Worm (Caenorhabditis elegans) whole organism, L2 larva: ENCODE results near the gene hmgr-1.

Source experiments
- C34F6.9 ChIP-seq: fragments of 150-350 bp; optimal IDR thresholded peaks from 2 replicates; lab custom pipeline; 2014; ENCODE audit warnings: missing biosample characterization, missing genetic modification characterization
- F13H6.1 ChIP-seq: sonication (generic microtip); optimal IDR thresholded peaks from 2 replicates; lab custom pipeline; 2016; ENCODE audit warnings: missing genetic modification characterization, missing compliant biosample characterization
- R02D3.7 ChIP-seq: fragments of 150-350 bp; optimal IDR thresholded peaks from 2 replicates; lab custom pipeline; 2014; ENCODE audit warnings: missing biosample characterization, missing genetic modification characterization
- alr-1 ChIP-seq: fragments of 150-350 bp; optimal IDR thresholded peaks from 2 replicates; lab custom pipeline; 2014; ENCODE audit warnings: missing biosample characterization, missing genetic modification characterization
- aly-2 ChIP-seq: fragments of 150-350 bp; optimal IDR thresholded peaks from 2 replicates; lab custom pipeline; 2014; ENCODE audit warnings: missing biosample characterization, missing genetic modification characterization
- ama-1 ChIP-seq: fragments of 150-350 bp; optimal IDR thresholded peaks from 2 replicates; lab custom pipeline; 2018; ENCODE audit warnings: inconsistent platforms
- blmp-1 ChIP-seq: sonication (generic microtip); optimal IDR thresholded peaks from 2 replicates; lab custom pipeline; 2017; ENCODE audit warnings: missing genetic modification characterization, mild to moderate bottlenecking, missing compliant biosample characterization, antibody characterized with exemption, moderate library complexity; ENCODE audit not compliant: insufficient read depth
- ceh-82 ChIP-seq: fragments of 150-350 bp; optimal IDR thresholded peaks from 2 replicates; lab custom pipeline; 2014; ENCODE audit warnings: missing biosample characterization, missing genetic modification characterization
- crh-2 ChIP-seq: sonication (generic microtip); optimal IDR thresholded peaks from 2 replicates; lab custom pipeline; 2017; ENCODE audit warnings: missing biosample characterization, missing genetic modification characterization
- egl-27 ChIP-seq: sonication (generic microtip); optimal IDR thresholded peaks from 3 replicates; lab custom pipeline; 2017; ENCODE audit warnings: missing biosample characterization, missing genetic modification reagents, missing genetic modification characterization
- elt-3 ChIP-seq: sonication (generic microtip); optimal IDR thresholded peaks from 2 replicates; lab custom pipeline; 2017; ENCODE audit warnings: missing biosample characterization, missing genetic modification characterization
- fos-1 ChIP-seq: fragments of 150-350 bp; optimal IDR thresholded peaks from 2 replicates; lab custom pipeline; 2014; ENCODE audit warnings: missing biosample characterization, missing genetic modification characterization
- lin-13 ChIP-seq: fragments of 150-350 bp; optimal IDR thresholded peaks from 2 replicates; lab custom pipeline; 2014; ENCODE audit warnings: missing biosample characterization, missing genetic modification reagents, missing genetic modification characterization
- lin-39 ChIP-seq: fragments of 150-350 bp; optimal IDR thresholded peaks from 2 replicates; lab custom pipeline; 2014; ENCODE audit warnings: missing biosample characterization, missing genetic modification reagents, missing genetic modification characterization
- lsy-2 ChIP-seq, 2 experiments: fragments of 150-350 bp in 1 of 2; sonication (generic microtip) in 1 of 2; optimal IDR thresholded peaks; 2 replicates each; lab custom pipeline; 2014 to 2017; ENCODE audit warnings: missing biosample characterization in 2 of 2, missing genetic modification characterization in 2 of 2
- nhr-11 ChIP-seq: fragments of 150-350 bp; optimal IDR thresholded peaks from 2 replicates; lab custom pipeline; 2014; ENCODE audit warnings: missing biosample characterization, missing genetic modification characterization
- nhr-12 ChIP-seq: fragments of 150-350 bp; optimal IDR thresholded peaks from 2 replicates; lab custom pipeline; 2014; ENCODE audit warnings: missing biosample characterization, missing genetic modification characterization
- nhr-129 ChIP-seq: fragments of 150-350 bp; optimal IDR thresholded peaks from 2 replicates; lab custom pipeline; 2014; ENCODE audit warnings: missing biosample characterization, missing genetic modification characterization
- nhr-21 ChIP-seq: fragments of 150-350 bp; optimal IDR thresholded peaks from 2 replicates; lab custom pipeline; 2014; ENCODE audit warnings: missing biosample characterization, missing genetic modification characterization
- nhr-23 ChIP-seq: fragments of 150-350 bp; optimal IDR thresholded peaks from 2 replicates; lab custom pipeline; 2014; ENCODE audit warnings: missing biosample characterization, missing genetic modification reagents, missing genetic modification characterization
- nhr-237 ChIP-seq: fragments of 150-350 bp; optimal IDR thresholded peaks from 2 replicates; lab custom pipeline; 2014; ENCODE audit warnings: missing biosample characterization, missing genetic modification characterization
- nhr-25 ChIP-seq: fragments of 150-350 bp; sonication (generic microtip); optimal IDR thresholded peaks from 3 replicates; lab custom pipeline; 2014; ENCODE audit warnings: missing biosample characterization, missing genetic modification characterization
- nhr-6 ChIP-seq: fragments of 150-350 bp; optimal IDR thresholded peaks from 2 replicates; lab custom pipeline; 2014; ENCODE audit warnings: missing biosample characterization, missing genetic modification characterization
- peb-1 ChIP-seq: fragments of 150-350 bp; optimal IDR thresholded peaks from 2 replicates; lab custom pipeline; 2014; ENCODE audit warnings: missing biosample characterization, missing genetic modification characterization
- sem-4 ChIP-seq: fragments of 150-350 bp; optimal IDR thresholded peaks from 2 replicates; lab custom pipeline; 2014; ENCODE audit warnings: missing biosample characterization, missing genetic modification reagents, missing genetic modification characterization
- skn-1 ChIP-seq: sonication (generic microtip); optimal IDR thresholded peaks from 2 replicates; lab custom pipeline; 2017; ENCODE audit warnings: missing biosample characterization, missing genetic modification characterization
- sma-9 ChIP-seq, 2 experiments: fragments of 150-350 bp in 1 of 2; sonication (generic microtip) in 1 of 2; optimal IDR thresholded peaks; 2 replicates each; lab custom pipeline; 2014 to 2016; ENCODE audit warnings: missing genetic modification characterization in 2 of 2, mild to moderate bottlenecking in 1 of 2, missing biosample characterization in 1 of 2, missing compliant biosample characterization in 1 of 2, missing genetic modification reagents in 1 of 2, moderate library complexity in 1 of 2
- unc-39 ChIP-seq: fragments of 150-350 bp; optimal IDR thresholded peaks from 2 replicates; lab custom pipeline; 2014; ENCODE audit warnings: missing biosample characterization, missing genetic modification characterization
- unc-55 ChIP-seq: fragments of 150-350 bp; sonication (generic microtip); optimal IDR thresholded peaks from 3 replicates; lab custom pipeline; 2014; ENCODE audit warnings: missing biosample characterization, missing genetic modification reagents, missing genetic modification characterization
- unc-62 ChIP-seq: fragments of 150-350 bp; optimal IDR thresholded peaks from 2 replicates; lab custom pipeline; 2014; ENCODE audit warnings: missing biosample characterization, missing genetic modification reagents, missing genetic modification characterization
- zag-1 ChIP-seq: fragments of 150-350 bp; optimal IDR thresholded peaks from 2 replicates; lab custom pipeline; 2014; ENCODE audit warnings: missing biosample characterization, missing genetic modification characterization
- ztf-1 ChIP-seq: fragments of 200-800 bp; sonication (Bioruptor generic); conservative IDR thresholded peaks from 2 replicates; pipeline ENCODE4 v1.3.6; 2022; ENCODE audit warnings: missing genetic modification characterization, missing compliant biosample characterization
- ztf-4 ChIP-seq: fragments of 150-350 bp; optimal IDR thresholded peaks from 2 replicates; lab custom pipeline; 2014; ENCODE audit warnings: missing biosample characterization, missing genetic modification characterization

Gene hmgr-1

ce11 chrIII:7339138-7339537 lies 20.2 kb upstream of the hmgr-1 start:
- no peak for TF ChIP-seq alr-1
- TF ChIP-seq unc-39: no peak
- no peak for TF ChIP-seq nhr-25 (tag; lab: Kevin White, UChicago)
- TF ChIP-seq sem-4 (tag; lab: Kevin White, UChicago): no peak
- no peak for TF ChIP-seq R02D3.7 (tag; lab: Kevin White, UChicago)
- no peak for TF ChIP-seq blmp-1 (tag; lab: Kevin White, UChicago)
- TF ChIP-seq unc-55 (GFP tag; lab: Kevin White, UChicago): no peak
- no peak for TF ChIP-seq nhr-129 (tag; lab: Kevin White, UChicago)
- no peak for TF ChIP-seq fos-1
- TF ChIP-seq ztf-1 (GFP tag; lab: Robert Waterston, UW): no peak
- TF ChIP-seq F13H6.1: no peak
- TF ChIP-seq lin-13: no peak
- TF ChIP-seq aly-2 (tag; lab: Kevin White, UChicago): no peak
- no peak for TF ChIP-seq lsy-2 (tag; optimal IDR thresholded peaks at IDR 0.05; lab: Kevin White, UChicago)
- no peak for TF ChIP-seq crh-2 (tag; lab: Kevin White, UChicago)
- TF ChIP-seq nhr-6 (tag; lab: Kevin White, UChicago): no peak
- no peak for TF ChIP-seq ceh-82 (tag; lab: Kevin White, UChicago)

- TF ChIP-seq unc-62 (GFP tag; lab: Kevin White, UChicago) (no peak), ama-1 (lab: Kevin White, UChicago) (no peak), blmp-1 (tag; lab: Kevin White, UChicago) (no peak), crh-2 (tag; lab: Kevin White, UChicago) (no peak), peb-1 (no peak), ztf-1 (GFP tag; lab: Robert Waterston, UW) (no peak), ztf-4 (tag; lab: Kevin White, UChicago) (no peak), nhr-11 (tag; lab: Kevin White, UChicago) (no peak)
- TF ChIP-seq, all 48 proteins: peak for 0
Observed at ce11 chrIII:7343389-7343788, 15.9 kb upstream of the hmgr-1 start, which contains the start of gene F08F8.6. Gene F08F8.6, plus strand, starts transcription at chrIII:7343689.

- TF ChIP-seq nhr-12 (tag; lab: Kevin White, UChicago): no peak
- no peak for TF ChIP-seq lsy-2 (tag; optimal IDR thresholded peaks at IDR 0.05; lab: Kevin White, UChicago)
- no peak for TF ChIP-seq egl-27
- no peak for TF ChIP-seq C34F6.9
- no peak for TF ChIP-seq alr-1
- TF ChIP-seq crh-2 (tag; lab: Kevin White, UChicago): no peak
Observed at ce11 chrIII:7347049-7347448, 12.2 kb upstream of the hmgr-1 start, which contains the start of gene F08F8.7. Gene F08F8.7, minus strand, starts transcription at chrIII:7347149.

ce11 chrIII:7349075-7349474 lies 10.2 kb upstream of the hmgr-1 start, which contains the start of gene gos-28:
Gene gos-28, minus strand, starts transcription at chrIII:7349175.
- TF ChIP-seq F13H6.1 (no peak), ztf-1 (GFP tag; lab: Robert Waterston, UW) (no peak), zag-1 (tag; lab: Kevin White, UChicago) (no peak), fos-1 (no peak), nhr-237 (no peak), nhr-23 (tag; lab: Kevin White, UChicago) (no peak), elt-3 (no peak), unc-55 (GFP tag; lab: Kevin White, UChicago) (no peak), alr-1 (no peak), nhr-21 (tag; lab: Kevin White, UChicago) (no peak), nhr-25 (tag; lab: Kevin White, UChicago) (no peak), skn-1 (tag; lab: Kevin White, UChicago) (no peak), ztf-4 (tag; lab: Kevin White, UChicago) (no peak), unc-39 (no peak), lin-39 (tag; lab: Kevin White, UChicago) (no peak)

ce11 chrIII:7353871-7354270 lies 5.4 kb upstream of the hmgr-1 start, which contains the start of gene F08F8.9:
Gene F08F8.9, minus strand, starts transcription at chrIII:7353971.
- no peak for TF ChIP-seq unc-39
- TF ChIP-seq R02D3.7 (tag; lab: Kevin White, UChicago): no peak
- no peak for TF ChIP-seq sma-9 (GFP tag; optimal IDR thresholded peaks at IDR 0.05; lab: Kevin White, UChicago)
- no peak for TF ChIP-seq sma-9 (tag; optimal IDR thresholded peaks at IDR 0.05; lab: Kevin White, UChicago)
- no peak for TF ChIP-seq aly-2 (tag; lab: Kevin White, UChicago)
- peak; percentile 8 for TF ChIP-seq crh-2 (tag; lab: Kevin White, UChicago)
